Worm (Caenorhabditis elegans) whole organism, mixed stage, embryonic: ENCODE results near the gene C04A2.15.

ENCODE experiments used
- blmp-1 ChIP-seq: fragments of 150-350 bp; optimal IDR thresholded peaks from 2 replicates; lab custom pipeline; 2014; ENCODE audit warnings: missing biosample characterization, missing genetic modification characterization
- ceh-39 ChIP-seq: fragments of 150-350 bp; optimal IDR thresholded peaks from 2 replicates; lab custom pipeline; 2014; ENCODE audit warnings: missing biosample characterization, missing genetic modification characterization
- ceh-83 ChIP-seq: fragments of 200-800 bp; sonication (Bioruptor generic); optimal IDR thresholded peaks from 2 replicates; lab custom pipeline; 2018; ENCODE audit warnings: mild to moderate bottlenecking, missing genetic modification characterization, missing compliant biosample characterization
- ces-1 ChIP-seq: fragments of 150-350 bp; optimal IDR thresholded peaks from 2 replicates; lab custom pipeline; 2014; ENCODE audit warnings: missing biosample characterization, missing genetic modification reagents, missing genetic modification characterization
- drap-1 ChIP-seq: fragments of 200-800 bp; sonication (Bioruptor generic); optimal IDR thresholded peaks from 3 replicates; lab custom pipeline; 2018; ENCODE audit warnings: mild to moderate bottlenecking, missing genetic modification characterization, missing compliant biosample characterization
- elt-1 ChIP-seq: sonication (generic microtip); optimal IDR thresholded peaks from 2 replicates; lab custom pipeline; 2017; ENCODE audit warnings: missing genetic modification characterization, mild to moderate bottlenecking, missing compliant biosample characterization, antibody characterized with exemption, moderate library complexity, borderline replicate concordance; ENCODE audit not compliant: insufficient read depth
- elt-3 ChIP-seq: fragments of 150-350 bp; optimal IDR thresholded peaks from 2 replicates; lab custom pipeline; 2014; ENCODE audit warnings: missing biosample characterization, missing genetic modification characterization
- flh-1 ChIP-seq: fragments of 200-800 bp; sonication (Bioruptor generic); optimal IDR thresholded peaks from 2 replicates; lab custom pipeline; 2018; ENCODE audit warnings: mild to moderate bottlenecking, missing genetic modification characterization, moderate library complexity, missing compliant biosample characterization
- hlh-1 ChIP-seq: fragments of 150-350 bp; optimal IDR thresholded peaks from 2 replicates; lab custom pipeline; 2014; ENCODE audit warnings: missing biosample characterization, missing genetic modification reagents, missing genetic modification characterization
- lin-13 ChIP-seq: fragments of 150-350 bp; optimal IDR thresholded peaks from 2 replicates; lab custom pipeline; 2014; ENCODE audit warnings: missing biosample characterization, missing genetic modification characterization
- lin-32 ChIP-seq: fragments of 200-800 bp; sonication (Bioruptor generic); optimal IDR thresholded peaks from 2 replicates; lab custom pipeline; 2018; ENCODE audit warnings: mild to moderate bottlenecking, missing genetic modification characterization, missing compliant biosample characterization
- lsy-2 ChIP-seq: fragments of 150-350 bp; optimal IDR thresholded peaks from 2 replicates; lab custom pipeline; 2014; ENCODE audit warnings: missing biosample characterization, missing genetic modification characterization
- mab-5 ChIP-seq: fragments of 150-350 bp; optimal IDR thresholded peaks from 2 replicates; lab custom pipeline; 2014; ENCODE audit warnings: missing biosample characterization, missing genetic modification characterization
- nhr-12 ChIP-seq: fragments of 150-350 bp; optimal IDR thresholded peaks from 2 replicates; lab custom pipeline; 2014; ENCODE audit warnings: missing biosample characterization, missing genetic modification characterization
- nhr-2 ChIP-seq: fragments of 150-350 bp; optimal IDR thresholded peaks from 2 replicates; lab custom pipeline; 2014; ENCODE audit warnings: missing biosample characterization, missing genetic modification characterization
- nhr-237 ChIP-seq: fragments of 150-350 bp; optimal IDR thresholded peaks from 2 replicates; lab custom pipeline; 2014; ENCODE audit warnings: missing biosample characterization, missing genetic modification characterization
- nhr-76 ChIP-seq: sonication (generic microtip); optimal IDR thresholded peaks from 2 replicates; lab custom pipeline; 2017; ENCODE audit warnings: missing biosample characterization, missing genetic modification characterization
- pha-4 ChIP-seq: fragments of 150-350 bp; optimal IDR thresholded peaks from 2 replicates; lab custom pipeline; 2018; ENCODE audit warnings: missing biosample characterization, missing genetic modification reagents, missing genetic modification characterization
- sem-2 ChIP-seq: fragments of 200-800 bp; sonication (Bioruptor generic); optimal IDR thresholded peaks from 2 replicates; lab custom pipeline; 2018; ENCODE audit warnings: mild to moderate bottlenecking, missing genetic modification characterization, missing compliant biosample characterization
- snpc-4 ChIP-seq: fragments of 150-350 bp; optimal IDR thresholded peaks from 2 replicates; lab custom pipeline; 2014; ENCODE audit warnings: missing biosample characterization, missing genetic modification characterization
- sptf-1 ChIP-seq: sonication (generic microtip); optimal IDR thresholded peaks from 2 replicates; lab custom pipeline; 2017; ENCODE audit warnings: mild to moderate bottlenecking, missing genetic modification characterization, moderate library complexity, missing compliant biosample characterization
- tbx-8 ChIP-seq: fragments of 200-800 bp; sonication (Bioruptor generic); optimal IDR thresholded peaks from 2 replicates; lab custom pipeline; 2018; ENCODE audit warnings: mild to moderate bottlenecking, missing genetic modification characterization, moderate library complexity, missing compliant biosample characterization
- unc-120 ChIP-seq: sonication (generic microtip); optimal IDR thresholded peaks from 2 replicates; lab custom pipeline; 2017; ENCODE audit warnings: missing genetic modification characterization, missing compliant biosample characterization; ENCODE audit not compliant: poor library complexity, severe bottlenecking
- unc-62 ChIP-seq: fragments of 150-350 bp; optimal IDR thresholded peaks from 2 replicates; lab custom pipeline; 2014; ENCODE audit warnings: missing biosample characterization, missing genetic modification reagents, missing genetic modification characterization
- zip-8 ChIP-seq: fragments of 150-350 bp; optimal IDR thresholded peaks from 2 replicates; lab custom pipeline; 2014; ENCODE audit warnings: missing biosample characterization, missing genetic modification characterization
- ztf-11 ChIP-seq: fragments of 150-350 bp; optimal IDR thresholded peaks from 2 replicates; lab custom pipeline; 2014; ENCODE audit warnings: missing biosample characterization, missing genetic modification characterization

The C04A2.15 gene

ce11 chrII:6840663-6841062 is 11.4 kb upstream of the C04A2.15 start:
- TF ChIP-seq ces-1 (GFP tag; lab: Kevin White, UChicago) (peak; percentile 24), pha-4 (tag; lab: Kevin White, UChicago) (no peak)

DNA sequence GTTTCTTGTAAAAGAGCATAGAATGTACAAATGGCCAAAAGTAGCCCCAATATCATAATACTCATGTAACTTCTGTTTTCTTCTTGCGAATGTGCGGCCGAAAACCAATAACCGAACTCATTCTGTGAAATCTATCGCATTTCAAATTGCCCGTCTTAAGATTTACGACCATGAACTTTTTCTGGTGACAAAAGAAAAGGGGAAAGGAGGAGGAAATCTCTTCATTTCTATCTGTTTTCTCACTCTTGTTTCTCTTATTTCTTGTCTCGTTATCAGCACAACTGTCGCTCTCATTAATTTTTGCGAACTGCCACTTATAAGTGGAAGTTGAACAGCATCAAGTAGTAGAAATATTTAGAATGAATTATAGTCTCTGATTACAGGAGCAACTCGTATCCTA is 10.9 kb upstream of the C04A2.15 start:
- TF ChIP-seq hlh-1 (tag; lab: Kevin White, UChicago) (peak; percentile 81), mab-5 (tag; lab: Kevin White, UChicago) (peak; percentile 44), tbx-8 (GFP tag; lab: Kevin White, UChicago) (no peak), lsy-2 (tag; lab: Kevin White, UChicago) (no peak), sptf-1 (peak; percentile 30), unc-62 (GFP tag; lab: Kevin White, UChicago) (peak; percentile 79), unc-120 (tag; lab: Kevin White, UChicago) (peak; percentile 72), ceh-39 (no peak)

ce11 chrII:6842009-6842408 is 10.0 kb upstream of the C04A2.15 start:
- TF ChIP-seq sem-2 (GFP tag; lab: Kevin White, UChicago) (no peak), ztf-11 (no peak), nhr-76 (tag; lab: Kevin White, UChicago) (no peak), elt-3 (tag; lab: Kevin White, UChicago) (no peak), ceh-83 (GFP tag; lab: Kevin White, UChicago) (no peak), pha-4 (tag; lab: Kevin White, UChicago) (no peak), unc-120 (tag; lab: Kevin White, UChicago) (no peak), mab-5 (tag; lab: Kevin White, UChicago) (no peak), unc-62 (GFP tag; lab: Kevin White, UChicago) (no peak), snpc-4 (no peak), blmp-1 (no peak)

DNA sequence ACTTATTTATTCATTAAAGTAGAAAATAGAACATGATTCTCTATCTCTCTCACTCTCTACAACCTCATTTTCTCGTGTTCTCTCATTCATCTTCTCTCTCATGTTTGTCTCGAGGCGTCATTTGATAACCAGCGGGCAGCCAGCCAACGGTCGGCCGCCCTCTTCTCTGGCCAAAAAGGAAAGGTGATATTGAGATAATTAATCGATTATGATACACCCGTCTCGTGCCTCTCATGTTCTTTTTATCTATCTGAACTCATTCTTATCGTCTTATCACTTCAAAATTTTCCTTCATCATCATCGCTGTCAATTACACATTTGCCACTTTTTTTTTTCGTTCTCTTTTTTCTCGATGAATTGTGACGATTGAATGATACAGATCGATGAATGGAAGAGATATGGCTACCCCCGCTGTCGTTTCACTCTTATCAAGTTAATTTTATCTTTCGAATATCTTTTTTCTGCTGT is 9.4 kb upstream of the C04A2.15 start:
- TF ChIP-seq unc-120 (tag; lab: Kevin White, UChicago) (peak; percentile 79), sem-2 (GFP tag; lab: Kevin White, UChicago) (no peak), elt-1 (tag; lab: Kevin White, UChicago) (peak; percentile 94), elt-3 (tag; lab: Kevin White, UChicago) (peak; percentile 81), unc-62 (GFP tag; lab: Kevin White, UChicago) (peak; percentile 39), ces-1 (GFP tag; lab: Kevin White, UChicago) (peak; percentile 38), drap-1 (no peak)

DNA sequence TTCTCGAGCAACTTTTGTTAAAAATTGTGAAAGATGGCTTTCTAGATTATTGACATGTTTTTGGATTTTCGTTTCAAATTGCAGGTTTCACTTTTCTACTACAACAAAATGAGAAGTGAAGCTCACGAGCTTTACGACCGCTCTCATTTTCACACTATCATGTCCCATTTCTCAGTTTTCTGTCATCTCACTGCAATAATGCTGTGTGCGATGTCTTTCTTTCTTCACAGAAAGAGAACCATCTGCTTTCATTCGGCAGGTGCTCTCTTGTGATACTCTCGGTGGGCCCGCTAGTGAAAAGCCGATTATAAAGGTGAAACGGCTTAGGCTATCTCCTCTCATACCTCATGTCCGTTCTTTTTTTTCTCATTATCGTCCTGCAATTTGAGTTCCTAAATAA is 8.8 kb upstream of the C04A2.15 start:
- TF ChIP-seq ztf-11 (no peak), hlh-1 (tag; lab: Kevin White, UChicago) (peak; percentile 84)
- TF ChIP-seq, all 35 proteins: peak for 1

DNA sequence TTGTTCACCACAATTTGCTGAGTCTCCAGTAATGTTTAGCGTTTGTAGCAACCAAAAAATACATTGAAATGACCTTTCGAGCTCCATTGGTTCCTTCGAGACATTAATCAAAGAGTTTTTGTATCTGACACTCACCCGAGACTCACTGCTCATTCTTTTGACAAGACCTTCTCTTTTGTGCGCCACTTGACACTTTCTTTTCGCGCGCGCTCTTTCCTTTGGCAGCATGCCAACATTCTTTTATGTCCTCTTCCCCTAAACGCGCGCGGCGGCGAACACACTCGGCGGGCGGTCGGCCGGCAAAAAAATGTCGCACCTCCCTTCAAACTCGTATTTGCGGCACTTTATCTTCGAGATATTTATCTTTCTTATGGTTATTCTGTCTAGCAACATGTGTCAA is 8.4 kb upstream of the C04A2.15 start:
- peak; percentile 8 for TF ChIP-seq drap-1
- TF ChIP-seq lin-32 (GFP tag; lab: Kevin White, UChicago), result no peak
- no peak for TF ChIP-seq nhr-12
- TF ChIP-seq sem-2 (GFP tag; lab: Kevin White, UChicago), result no peak

DNA sequence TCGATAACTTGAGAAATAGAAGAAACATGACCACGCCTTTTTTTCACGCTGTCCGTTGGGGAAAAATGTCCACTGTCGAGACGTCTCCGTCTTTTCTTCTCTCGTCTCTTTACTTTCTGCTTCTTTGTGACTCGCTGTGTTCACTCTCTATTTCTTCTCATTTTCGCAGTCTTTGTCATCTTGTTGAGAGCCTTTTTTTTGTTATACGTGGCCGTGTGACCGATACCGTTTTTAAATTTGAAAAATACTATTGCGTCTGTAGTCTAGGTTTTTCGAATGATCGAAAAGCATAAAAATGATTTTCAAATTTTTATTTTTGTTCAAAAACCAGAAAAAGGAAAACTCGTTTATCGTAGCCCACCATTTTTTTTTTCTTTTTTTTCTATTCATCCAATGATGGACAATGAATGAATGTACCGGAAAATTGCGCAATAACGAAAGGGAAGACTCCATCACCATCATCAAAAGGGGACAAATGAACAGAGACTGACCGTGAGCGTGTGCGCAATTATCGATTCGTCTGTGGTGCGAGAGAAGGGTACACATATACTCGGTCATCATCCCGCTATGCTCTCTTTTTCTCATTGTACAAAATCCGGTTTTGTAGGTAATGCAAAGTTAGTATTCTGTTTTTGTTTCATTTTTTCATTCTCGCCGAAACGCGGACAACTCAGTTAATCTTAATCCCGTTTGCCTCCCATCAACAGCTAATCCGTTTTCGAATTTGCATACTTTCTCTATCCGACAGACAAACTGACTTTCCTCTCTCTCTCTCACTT is 7.6 kb upstream of the C04A2.15 start:
- TF ChIP-seq nhr-2 (tag; lab: Kevin White, UChicago) (peak; percentile 34), flh-1 (GFP tag; lab: Kevin White, UChicago) (no peak), sem-2 (GFP tag; lab: Kevin White, UChicago) (peak; percentile 24), tbx-8 (GFP tag; lab: Kevin White, UChicago) (no peak), nhr-12 (peak; percentile 2), lin-13 (tag; lab: Kevin White, UChicago) (no peak), nhr-237 (tag; lab: Kevin White, UChicago) (peak; percentile 21), zip-8 (peak; percentile 89), ztf-11 (peak; percentile 31), ces-1 (GFP tag; lab: Kevin White, UChicago) (peak; percentile 97), ceh-39 (peak; percentile 17)
- TF ChIP-seq, all 35 proteins: peak for 8
